Fruit fly (Drosophila melanogaster): ENCODE results near the gene CG33710.

Gene CG33710

dm6 chr3L:19905427-19905826 is 47.2 kb downstream of the CG33710 start (continued):
- TF ChIP-seq MTF-1 (GFP tag; optimal IDR thresholded peaks at IDR 0.05; ENCODE audit: borderline replicate concordance) (no peak), Eip74EF (GFP tag; optimal IDR thresholded peaks at IDR 0.05) (no peak), fd64A (GFP tag; optimal IDR thresholded peaks at IDR 0.05) (no peak), tap (tag; optimal IDR thresholded peaks at IDR 0.05) (no peak), CG3995 (GFP tag; optimal IDR thresholded peaks at IDR 0.05) (no peak), CG5953 (GFP tag; IDR thresholded peaks at IDR 0.05) (no peak), nom (GFP tag; optimal IDR thresholded peaks at IDR 0.05) (no peak), CG5180 (GFP tag; optimal IDR thresholded peaks at IDR 0.05) (no peak), corto (GFP tag; optimal IDR thresholded peaks at IDR 0.05) (no peak), CG7786 (GFP tag; optimal IDR thresholded peaks at IDR 0.05) (peak; percentile 24), caup (GFP tag; optimal IDR thresholded peaks at IDR 0.05; ENCODE audit: severe bottlenecking) (no peak), CG9932 (GFP tag; IDR thresholded peaks at IDR 0.05) (peak; percentile 41), Hr39 (optimal IDR thresholded peaks at IDR 0.05) (no peak), CG2889 (GFP tag; IDR thresholded peaks at IDR 0.05) (no peak), kay (GFP tag; optimal IDR thresholded peaks at IDR 0.05) (no peak), CG3838 (GFP tag; optimal IDR thresholded peaks at IDR 0.05) (no peak), tll (GFP tag; optimal IDR thresholded peaks at IDR 0.05) (no peak), twi (tag; optimal IDR thresholded peaks at IDR 0.05) (no peak), CG5245 (GFP tag; optimal IDR thresholded peaks at IDR 0.05) (no peak), CG12391 (tag; optimal IDR thresholded peaks at IDR 0.05) (no peak), NC2β (GFP tag; optimal IDR thresholded peaks at IDR 0.05) (no peak), lmd (GFP tag; IDR thresholded peaks at IDR 0.05) (no peak), Dip3 (GFP tag; optimal IDR thresholded peaks at IDR 0.05) (peak; percentile 31), Fer1 (GFP tag; optimal IDR thresholded peaks at IDR 0.05) (no peak), Bdp1 (GFP tag; optimal IDR thresholded peaks at IDR 0.05) (no peak), NFAT (GFP tag; IDR thresholded peaks at IDR 0.05) (no peak), CG18599 (GFP tag; optimal IDR thresholded peaks at IDR 0.05) (no peak), Mrtf (GFP tag; IDR thresholded peaks at IDR 0.05) (no peak), sima (GFP tag; optimal IDR thresholded peaks at IDR 0.05) (no peak), CG12104 (GFP tag; optimal IDR thresholded peaks at IDR 0.05) (no peak), maf-S (GFP tag; optimal IDR thresholded peaks at IDR 0.05) (no peak), Atf6 (GFP tag; IDR thresholded peaks at IDR 0.05) (no peak), ham (GFP tag; IDR thresholded peaks at IDR 0.05) (no peak), CG8765 (GFP tag; IDR thresholded peaks at IDR 0.05) (no peak; the same call in 1 of the 2 replicates), CG2199 (GFP tag; IDR thresholded peaks at IDR 0.05) (no peak), Optix (GFP tag; IDR thresholded peaks at IDR 0.05) (no peak), Rfx (GFP tag; IDR thresholded peaks at IDR 0.05) (no peak), HHEX (GFP tag; optimal IDR thresholded peaks at IDR 0.05) (no peak), HLHmδ (GFP tag; optimal IDR thresholded peaks at IDR 0.05) (no peak), CG1603 (tag; optimal IDR thresholded peaks at IDR 0.05) (no peak), chm (GFP tag; IDR thresholded peaks at IDR 0.05) (no peak), CG18476 (GFP tag; optimal IDR thresholded peaks at IDR 0.05) (no peak), zf30C (GFP tag; optimal IDR thresholded peaks at IDR 0.05) (no peak), lbe (GFP tag; optimal IDR thresholded peaks at IDR 0.05) (no peak), dimm (GFP tag; IDR thresholded peaks at IDR 0.05) (no peak), trem (tag; optimal IDR thresholded peaks at IDR 0.05) (no peak), Taf1 (GFP tag; IDR thresholded peaks at IDR 0.05) (no peak), CG7271 (tag; optimal IDR thresholded peaks at IDR 0.05) (no peak), rib (GFP tag; IDR thresholded peaks at IDR 0.05) (no peak), cg (GFP tag; optimal IDR thresholded peaks at IDR 0.05) (no peak), Tbp (GFP tag; optimal IDR thresholded peaks at IDR 0.05) (no peak), CG4707 (GFP tag; optimal IDR thresholded peaks at IDR 0.05) (no peak)

Data from whole organism, embryonic.